Worm (Caenorhabditis elegans): ENCODE data around the gene srd-55.

Gene srd-55

DNA sequence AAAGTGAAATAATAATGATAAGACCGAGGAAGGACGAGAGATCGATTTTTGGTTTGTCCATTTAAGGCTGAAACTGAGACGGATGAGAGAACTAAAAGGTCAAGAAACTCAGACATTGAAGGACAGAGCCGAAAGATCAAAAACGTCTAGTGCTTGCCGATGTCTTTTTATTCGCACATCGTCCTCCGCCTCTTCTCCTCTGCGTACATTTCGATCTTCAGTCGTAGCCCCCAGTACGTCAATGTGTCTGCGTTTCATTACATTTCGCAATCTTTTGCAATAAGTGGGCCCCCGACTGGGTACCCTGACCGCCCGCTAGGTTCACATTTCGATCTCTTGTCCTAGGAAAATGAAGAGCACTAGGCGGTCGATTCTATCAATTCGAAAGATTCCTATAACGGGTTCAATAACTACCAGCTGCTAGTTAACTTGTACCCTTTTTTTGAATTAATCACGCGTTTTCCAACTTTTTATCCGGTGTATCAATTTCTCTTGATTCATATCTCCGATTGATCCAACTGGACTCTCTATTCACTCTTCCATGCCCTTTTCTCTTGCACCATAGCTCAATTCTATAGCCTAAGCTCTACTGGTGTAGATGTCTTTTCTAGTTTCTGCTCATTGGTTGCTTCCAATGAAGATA is 16.1 kb upstream of the srd-55 start (continued):
- TF ChIP-seq mel-28 (tag; optimal IDR thresholded peaks at IDR 0.05; ENCODE audit: borderline replicate concordance) (no peak), efl-1 (GFP tag; optimal IDR thresholded peaks at IDR 0.05) (no peak), hmg-20 (GFP tag; IDR thresholded peaks at IDR 0.05) (no peak), snpc-3.4 (tag; optimal IDR thresholded peaks at IDR 0.05) (no peak), F55B11.4 (tag; optimal IDR thresholded peaks at IDR 0.05; ENCODE audit: borderline replicate concordance, insufficient read depth) (no peak), attf-6 (GFP tag; IDR thresholded peaks at IDR 0.05) (no peak), F39B2.1 (GFP tag; IDR thresholded peaks at IDR 0.05) (no peak), xnd-1 (tag; optimal IDR thresholded peaks at IDR 0.05) (no peak), him-1 (tag; optimal IDR thresholded peaks at IDR 0.05) (no peak), unc-130 (GFP tag; optimal IDR thresholded peaks at IDR 0.05) (no peak), D2030.7 (GFP tag; IDR thresholded peaks at IDR 0.05) (no peak), athp-1 (tag; optimal IDR thresholded peaks at IDR 0.05) (no peak), F23B12.7 (tag; optimal IDR thresholded peaks at IDR 0.05; ENCODE audit: insufficient read depth) (no peak), ceh-27 (GFP tag; optimal IDR thresholded peaks at IDR 0.05) (peak; percentile 61), lag-1 (GFP tag; IDR thresholded peaks at IDR 0.05) (no peak), mes-4 (tag; optimal IDR thresholded peaks at IDR 0.05) (no peak), egrh-3 (GFP tag; IDR thresholded peaks at IDR 0.05) (no peak), hlh-12 (tag; optimal IDR thresholded peaks at IDR 0.05) (no peak), cebp-1 (GFP tag; IDR thresholded peaks at IDR 0.05) (peak; percentile 97), cebp-1 (tag; optimal IDR thresholded peaks at IDR 0.05) (peak; percentile 99), attf-3 (GFP tag; conservative IDR thresholded peaks at IDR 0.05) (no peak), repo-1 (tag; optimal IDR thresholded peaks at IDR 0.05) (no peak), dpff-1 (tag; optimal IDR thresholded peaks at IDR 0.05) (no peak), F52B5.7 (tag; optimal IDR thresholded peaks at IDR 0.05) (no peak), nfya-2 (GFP tag; IDR thresholded peaks at IDR 0.05) (no peak), bed-1 (GFP tag; IDR thresholded peaks at IDR 0.05) (no peak), madf-3 (GFP tag; IDR thresholded peaks at IDR 0.05) (no peak), fkh-3 (tag; optimal IDR thresholded peaks at IDR 0.05) (no peak), rec-8 (tag; optimal IDR thresholded peaks at IDR 0.05) (no peak), ceh-58 (GFP tag; IDR thresholded peaks at IDR 0.05) (no peak), attf-5 (GFP tag; optimal IDR thresholded peaks at IDR 0.05) (peak; percentile 80), sdz-38 (tag; optimal IDR thresholded peaks at IDR 0.05) (no peak), tbp1 (GFP tag; optimal IDR thresholded peaks at IDR 0.05) (no peak), Y67H2A.10 (GFP tag; conservative IDR thresholded peaks at IDR 0.05) (no peak), lin-35 (GFP tag; optimal IDR thresholded peaks at IDR 0.05) (no peak), F37B4.10 (GFP tag; IDR thresholded peaks at IDR 0.05) (no peak), lin-54 (GFP tag; optimal IDR thresholded peaks at IDR 0.05) (no peak), B0035.1 (tag; optimal IDR thresholded peaks at IDR 0.05) (no peak), ztf-25 (GFP tag; IDR thresholded peaks at IDR 0.05) (no peak), F57A8.1 (GFP tag; optimal IDR thresholded peaks at IDR 0.05) (no peak), snpc-1.3 (tag; optimal IDR thresholded peaks at IDR 0.05; ENCODE audit: insufficient read depth) (no peak), sptf-2 (GFP tag; optimal IDR thresholded peaks at IDR 0.05) (no peak), madf-6 (GFP tag; IDR thresholded peaks at IDR 0.05) (no peak), T26A5.8 (tag; optimal IDR thresholded peaks at IDR 0.05) (no peak), pbrm-1 (GFP tag; IDR thresholded peaks at IDR 0.05) (peak; percentile 39; the same call in 1 of the 2 replicates), lir-1 (GFP tag; conservative IDR thresholded peaks at IDR 0.05) (no peak), F33H1.4 (GFP tag; IDR thresholded peaks at IDR 0.05) (no peak), cebp-2 (GFP tag; IDR thresholded peaks at IDR 0.05) (no peak), tlf-1 (GFP tag; optimal IDR thresholded peaks at IDR 0.05) (no peak)

Data from whole organism, young adult.